Fruit fly (Drosophila melanogaster) whole organism, wandering third instar larva: ENCODE measurements around the gene CG33189.

ENCODE experiments used
- Abd-B ChIP-seq: fragments of >200 bp; optimal IDR thresholded peaks from 2 replicates; lab custom pipeline; 2017; ENCODE audit warnings: missing biosample characterization, missing genetic modification characterization
- CG32264 ChIP-seq: fragments of 200-800 bp; sonication (Bioruptor generic); optimal IDR thresholded peaks from 2 replicates; lab custom pipeline; 2016; ENCODE audit warnings: missing biosample characterization, missing genetic modification characterization
- CG9705 ChIP-seq: fragments of 200-800 bp; sonication (Bioruptor generic); optimal IDR thresholded peaks from 2 replicates; lab custom pipeline; 2018; ENCODE audit warnings: missing biosample characterization, mild to moderate bottlenecking, missing genetic modification characterization
- CrebA ChIP-seq: fragments of 200-800 bp; sonication (Bioruptor generic); optimal IDR thresholded peaks from 2 replicates; lab custom pipeline; 2016; ENCODE audit warnings: missing biosample characterization, mild to moderate bottlenecking, missing genetic modification characterization, borderline replicate concordance
- Dfd ChIP-seq: fragments of >200 bp; optimal IDR thresholded peaks from 2 replicates; lab custom pipeline; 2017; ENCODE audit warnings: missing biosample characterization, missing genetic modification characterization
- Dif ChIP-seq: fragments of 200-275, 200-300 bp; sonication (Bioruptor generic); optimal IDR thresholded peaks from 2 replicates; lab custom pipeline; 2018; ENCODE audit warnings: missing biosample characterization, missing genetic modification characterization; ENCODE audit not compliant: partially characterized antibody
- Hnf4 ChIP-seq: fragments of 200-800 bp; sonication (Bioruptor generic); optimal IDR thresholded peaks from 2 replicates; lab custom pipeline; 2016; ENCODE audit warnings: missing biosample characterization, mild to moderate bottlenecking, missing genetic modification characterization
- Hr83 ChIP-seq: fragments of 200-300 bp; sonication (Bioruptor generic); optimal IDR thresholded peaks from 2 replicates; lab custom pipeline; 2016; ENCODE audit warnings: missing biosample characterization, mild to moderate bottlenecking, missing genetic modification characterization, moderate library complexity; ENCODE audit not compliant: poor library complexity, severe bottlenecking
- Jra ChIP-seq: sonication (Bioruptor generic); optimal IDR thresholded peaks from 2 replicates; lab custom pipeline; 2016; ENCODE audit warnings: missing biosample characterization, missing genetic modification characterization
- Mio ChIP-seq: sonication (Bioruptor generic); optimal IDR thresholded peaks from 2 replicates; lab custom pipeline; 2016; ENCODE audit warnings: missing biosample characterization, missing genetic modification characterization
- Myc ChIP-seq: fragments of >200 bp; optimal IDR thresholded peaks from 2 replicates; lab custom pipeline; 2017
- N ChIP-seq: fragments of >200 bp; optimal IDR thresholded peaks from 2 replicates; lab custom pipeline; 2018; ENCODE audit warnings: missing biosample characterization, missing external identifiers, missing genetic modification characterization
- OdsH ChIP-seq: fragments of 200-800 bp; sonication (Bioruptor generic); optimal IDR thresholded peaks from 2 replicates; lab custom pipeline; 2016; ENCODE audit warnings: missing biosample characterization, mild to moderate bottlenecking, missing genetic modification characterization
- Rel ChIP-seq, 2 experiments: fragments of 200-800 bp; sonication (Bioruptor generic) in 1 of 2; optimal IDR thresholded peaks; 2 replicates in 1 of 2; 3 replicates in 1 of 2; lab custom pipeline; 2016 to 2019; ENCODE audit warnings: mild to moderate bottlenecking in 2 of 2, missing biosample characterization in 2 of 2, missing genetic modification characterization in 2 of 2, moderate library complexity in 1 of 2
- Sp1 ChIP-seq: fragments of 200-800 bp; sonication (Bioruptor generic); optimal IDR thresholded peaks from 3 replicates; lab custom pipeline; 2019; ENCODE audit warnings: missing biosample characterization, mild to moderate bottlenecking, missing genetic modification characterization, moderate library complexity
- Vsx2 ChIP-seq: fragments of 200-300, 225-300 bp; sonication (Bioruptor generic); optimal IDR thresholded peaks from 2 replicates; lab custom pipeline; 2018; ENCODE audit warnings: missing biosample characterization, missing genetic modification characterization; ENCODE audit not compliant: partially characterized antibody
- br ChIP-seq: fragments of 200-800 bp; sonication (Bioruptor generic); optimal IDR thresholded peaks from 2 replicates; lab custom pipeline; 2016; ENCODE audit warnings: missing biosample characterization, missing genetic modification characterization
- brk ChIP-seq: fragments of 200-800 bp; sonication (Bioruptor generic); optimal IDR thresholded peaks from 2 replicates; lab custom pipeline; 2016; ENCODE audit warnings: missing biosample characterization, mild to moderate bottlenecking, missing genetic modification characterization
- dl ChIP-seq, 2 experiments: fragments of 175-275, 200-275 bp in 1 of 2; fragments of 200-275 bp in 1 of 2; sonication (Bioruptor generic); optimal IDR thresholded peaks; lab custom pipeline; 2018; ENCODE audit warnings: mild to moderate bottlenecking in 2 of 2, missing biosample characterization in 2 of 2, missing genetic modification characterization in 2 of 2, moderate library complexity in 2 of 2; ENCODE audit not compliant: partially characterized antibody in 2 of 2, insufficient read depth in 1 of 2
- dmrt93B ChIP-seq: fragments of 200-800 bp; sonication (Bioruptor generic); optimal IDR thresholded peaks from 2 replicates; lab custom pipeline; 2018; ENCODE audit warnings: missing biosample characterization, mild to moderate bottlenecking, missing genetic modification characterization
- dsf ChIP-seq: sonication (Bioruptor generic); optimal IDR thresholded peaks from 2 replicates; lab custom pipeline; 2016; ENCODE audit warnings: missing biosample characterization, missing genetic modification characterization, borderline replicate concordance
- ey ChIP-seq: fragments of 200-800 bp; sonication (Bioruptor generic); optimal IDR thresholded peaks from 2 replicates; lab custom pipeline; 2016; ENCODE audit warnings: missing biosample characterization, missing genetic modification characterization
- foxo ChIP-seq, 2 experiments: fragments of 200-800 bp; sonication (Bioruptor generic); optimal IDR thresholded peaks; 2 replicates in 1 of 2; 3 replicates in 1 of 2; lab custom pipeline; 2016 to 2017; ENCODE audit warnings: missing biosample characterization in 2 of 2, missing genetic modification characterization in 2 of 2
- fru ChIP-seq: fragments of 200-800 bp; sonication (Bioruptor generic); optimal IDR thresholded peaks from 3 replicates; lab custom pipeline; 2016; ENCODE audit warnings: missing biosample characterization, mild to moderate bottlenecking, missing genetic modification characterization
- h ChIP-seq: fragments of 200-800 bp; sonication (Bioruptor generic); optimal IDR thresholded peaks from 3 replicates; lab custom pipeline; 2016; ENCODE audit warnings: missing biosample characterization, mild to moderate bottlenecking, missing genetic modification characterization
- jim ChIP-seq: fragments of 175-275, 200-325 bp; sonication (Bioruptor generic); optimal IDR thresholded peaks from 2 replicates; lab custom pipeline; 2016; ENCODE audit warnings: missing biosample characterization, mild to moderate bottlenecking, missing genetic modification characterization
- lola ChIP-seq: fragments of >200 bp; optimal IDR thresholded peaks from 2 replicates; lab custom pipeline; 2017; ENCODE audit warnings: missing biosample characterization, missing genetic modification characterization
- pan ChIP-seq: fragments of >200 bp; optimal IDR thresholded peaks from 2 replicates; lab custom pipeline; 2017
- psq ChIP-seq: fragments of 200-800 bp; sonication (Bioruptor generic); optimal IDR thresholded peaks from 3 replicates; lab custom pipeline; 2017; ENCODE audit warnings: missing biosample characterization, mild to moderate bottlenecking, missing genetic modification characterization, moderate library complexity
- rgr ChIP-seq: fragments of 200-800 bp; sonication (Bioruptor generic); optimal IDR thresholded peaks from 3 replicates; lab custom pipeline; 2016; ENCODE audit warnings: missing biosample characterization, mild to moderate bottlenecking, missing genetic modification characterization
- sage ChIP-seq: fragments of 200-800 bp; sonication (Bioruptor generic); optimal IDR thresholded peaks from 2 replicates; lab custom pipeline; 2016; ENCODE audit warnings: missing biosample characterization, mild to moderate bottlenecking, missing genetic modification characterization
- sv ChIP-seq: fragments of 200-800 bp; sonication (Bioruptor generic); optimal IDR thresholded peaks from 3 replicates; lab custom pipeline; 2016; ENCODE audit warnings: missing biosample characterization, missing genetic modification characterization
- tai ChIP-seq: sonication (Bioruptor generic); optimal IDR thresholded peaks from 2 replicates; lab custom pipeline; 2016; ENCODE audit warnings: missing biosample characterization, missing genetic modification characterization
- usp ChIP-seq: fragments of >200 bp; optimal IDR thresholded peaks from 2 replicates; lab custom pipeline; 2017; ENCODE audit warnings: missing biosample characterization, missing genetic modification characterization
- woc ChIP-seq: sonication (Bioruptor generic); optimal IDR thresholded peaks from 2 replicates; lab custom pipeline; 2016; ENCODE audit warnings: missing biosample characterization, mild to moderate bottlenecking, missing genetic modification characterization

CG33189 gene

dm6 chr3R:8780689-8781088 lies at the start of gene CG33189:
Gene CG33189, minus strand, starts transcription at chr3R:8780789.
- TF ChIP-seq lola (GFP tag; lab: Kevin White, UChicago) (no peak), ey (GFP tag; lab: Kevin White, UChicago) (no peak)

- TF ChIP-seq CG9705 (GFP tag; lab: Kevin White, UChicago) (no peak), Jra (no peak), fru (GFP tag; lab: Kevin White, UChicago) (no peak), Rel (GFP tag; optimal IDR thresholded peaks at IDR 0.05; lab: Kevin White, UChicago) (peak; percentile 3), Rel (tag; optimal IDR thresholded peaks at IDR 0.05; lab: Kevin White, UChicago) (no peak), CrebA (GFP tag; lab: Kevin White, UChicago) (no peak), Myc (lab: Kevin White, UChicago) (peak; percentile 9), dmrt93B (GFP tag; lab: Kevin White, UChicago) (no peak), usp (GFP tag; lab: Kevin White, UChicago) (no peak), Sp1 (no peak), OdsH (GFP tag; lab: Kevin White, UChicago) (no peak), sv (no peak), Hnf4 (no peak), dl (GFP tag; optimal IDR thresholded peaks at IDR 0.05; lab: Kevin White, UChicago; ENCODE audit: insufficient read depth in 1 of 2, partially characterized antibody in 2 of 2) (no peak), jim (GFP tag; lab: Kevin White, UChicago) (no peak), sage (peak; percentile 38)
These were observed 43.3 kb upstream of the CG33189 start, which contains the start of the genes IscU and CG8379 for dm6 chr3R:8823761-8824499. Gene IscU, minus strand, starts transcription at chr3R:8824177. Gene CG8379, plus strand, starts transcription at chr3R:8824411.

dm6 chr3R:8822919-8823318 lies 42.3 kb upstream of the CG33189 start:
- TF ChIP-seq dl (GFP tag; optimal IDR thresholded peaks at IDR 0.05; lab: Kevin White, UChicago; ENCODE audit: insufficient read depth in 1 of 2, partially characterized antibody in 2 of 2) (no peak), dmrt93B (GFP tag; lab: Kevin White, UChicago) (no peak), pan (no peak), Dfd (no peak), Sp1 (no peak), brk (GFP tag; lab: Kevin White, UChicago) (no peak), fru (GFP tag; lab: Kevin White, UChicago) (no peak), Myc (lab: Kevin White, UChicago) (no peak), lola (GFP tag; lab: Kevin White, UChicago) (no peak), CG32264 (no peak), CG9705 (GFP tag; lab: Kevin White, UChicago) (no peak), Vsx2 (GFP tag; lab: Kevin White, UChicago) (no peak), Rel (GFP tag; optimal IDR thresholded peaks at IDR 0.05; lab: Kevin White, UChicago) (no peak), Rel (tag; optimal IDR thresholded peaks at IDR 0.05; lab: Kevin White, UChicago) (no peak), br (no peak), ey (GFP tag; lab: Kevin White, UChicago) (no peak), psq (GFP tag; lab: Kevin White, UChicago) (no peak), Hnf4 (no peak)

dm6 chr3R:8821623-8822022 lies 41.0 kb upstream of the CG33189 start, which contains the start of gene CG8369:
Gene CG8369, plus strand, starts transcription at chr3R:8822008.
- TF ChIP-seq Rel (GFP tag; optimal IDR thresholded peaks at IDR 0.05; lab: Kevin White, UChicago) (no peak), Rel (tag; optimal IDR thresholded peaks at IDR 0.05; lab: Kevin White, UChicago) (peak; percentile 94), Jra (no peak)

- no peak for TF ChIP-seq lola (GFP tag; lab: Kevin White, UChicago)
- peak; percentile 8 for TF ChIP-seq brk (GFP tag; lab: Kevin White, UChicago)
- TF ChIP-seq OdsH (GFP tag; lab: Kevin White, UChicago), result no peak
- TF ChIP-seq sv, result peak; percentile 46
- no peak for TF ChIP-seq Rel (GFP tag; optimal IDR thresholded peaks at IDR 0.05; lab: Kevin White, UChicago)
- TF ChIP-seq Rel (tag; optimal IDR thresholded peaks at IDR 0.05; lab: Kevin White, UChicago), result peak; percentile 74
- peak; percentile 5 for TF ChIP-seq jim (GFP tag; lab: Kevin White, UChicago)
- TF ChIP-seq psq (GFP tag; lab: Kevin White, UChicago), result peak; percentile 24
- peak; percentile 97 for TF ChIP-seq Jra
- TF ChIP-seq N, result no peak
- TF ChIP-seq fru (GFP tag; lab: Kevin White, UChicago), result peak; percentile 56
- TF ChIP-seq dmrt93B (GFP tag; lab: Kevin White, UChicago), result no peak
- peak in 1 of 2 experiments; percentile 51 for TF ChIP-seq foxo (GFP tag; optimal IDR thresholded peaks at IDR 0.05; lab: Kevin White, UChicago)
- TF ChIP-seq sage, result peak; percentile 16
- TF ChIP-seq h (GFP tag; lab: Kevin White, UChicago), result peak; percentile 79
- TF ChIP-seq tai (GFP tag; lab: Kevin White, UChicago), result peak; percentile 50
- peak; percentile 4 for TF ChIP-seq woc (GFP tag; lab: Kevin White, UChicago)
- TF ChIP-seq Myc (lab: Kevin White, UChicago), result peak; percentile 57
- peak; percentile 48 for TF ChIP-seq CG9705 (GFP tag; lab: Kevin White, UChicago)
- TF ChIP-seq Hnf4, result peak; percentile 59
- TF ChIP-seq Abd-B (GFP tag; lab: Kevin White, UChicago), result no peak
- TF ChIP-seq Sp1, result peak; percentile 65
- TF ChIP-seq br, result peak; percentile 45
- TF ChIP-seq pan, result no peak
- TF ChIP-seq Hr83 (GFP tag; lab: Kevin White, UChicago), result peak; percentile 90
- peak; percentile 56 for TF ChIP-seq rgr (GFP tag; lab: Kevin White, UChicago)
- TF ChIP-seq Dif (GFP tag; lab: Kevin White, UChicago), result peak; percentile 54
- TF ChIP-seq Mio (GFP tag; lab: Kevin White, UChicago), result no peak
- TF ChIP-seq CG32264, result no peak
- TF ChIP-seq dsf (GFP tag; lab: Kevin White, UChicago), result peak; percentile 5
These were observed 39.9 kb upstream of the CG33189 start, which contains the start of gene aqz for dm6 chr3R:8820428-8820912. Gene aqz, minus strand, starts transcription at chr3R:8820682.
